Fruit fly (Drosophila melanogaster) whole organism, wandering third instar larva: ENCODE measurements around the gene Paris.
A peak's percentile ranks its signal among the peaks of the same experiment; 100 is the strongest.

Experiments
- Abd-B ChIP-seq: fragments of >200 bp; optimal IDR thresholded peaks from 2 replicates; lab custom pipeline; 2017; ENCODE audit warnings: missing biosample characterization, missing genetic modification characterization
- CG32264 ChIP-seq: fragments of 200-800 bp; sonication (Bioruptor generic); optimal IDR thresholded peaks from 2 replicates; lab custom pipeline; 2016; ENCODE audit warnings: missing biosample characterization, missing genetic modification characterization
- CG9705 ChIP-seq: fragments of 200-800 bp; sonication (Bioruptor generic); optimal IDR thresholded peaks from 2 replicates; lab custom pipeline; 2018; ENCODE audit warnings: missing biosample characterization, mild to moderate bottlenecking, missing genetic modification characterization
- CrebA ChIP-seq: fragments of 200-800 bp; sonication (Bioruptor generic); optimal IDR thresholded peaks from 2 replicates; lab custom pipeline; 2016; ENCODE audit warnings: missing biosample characterization, mild to moderate bottlenecking, missing genetic modification characterization, borderline replicate concordance
- Dfd ChIP-seq: fragments of >200 bp; optimal IDR thresholded peaks from 2 replicates; lab custom pipeline; 2017; ENCODE audit warnings: missing biosample characterization, missing genetic modification characterization
- Dif ChIP-seq: fragments of 200-275, 200-300 bp; sonication (Bioruptor generic); optimal IDR thresholded peaks from 2 replicates; lab custom pipeline; 2018; ENCODE audit warnings: missing biosample characterization, missing genetic modification characterization; ENCODE audit not compliant: partially characterized antibody
- GATAd ChIP-seq: sonication (Bioruptor generic); optimal IDR thresholded peaks from 2 replicates; lab custom pipeline; 2016; ENCODE audit warnings: missing biosample characterization, missing genetic modification characterization
- HLH106 ChIP-seq: fragments of 200-800 bp; optimal IDR thresholded peaks from 3 replicates; lab custom pipeline; 2019; ENCODE audit warnings: missing biosample characterization, mild to moderate bottlenecking, missing genetic modification characterization, moderate library complexity
- Hnf4 ChIP-seq: fragments of 200-800 bp; sonication (Bioruptor generic); optimal IDR thresholded peaks from 2 replicates; lab custom pipeline; 2016; ENCODE audit warnings: missing biosample characterization, mild to moderate bottlenecking, missing genetic modification characterization
- Hr78 ChIP-seq: fragments of >200 bp; optimal IDR thresholded peaks from 2 replicates; lab custom pipeline; 2017; ENCODE audit warnings: missing biosample characterization, missing genetic modification characterization
- Hr83 ChIP-seq: fragments of 200-300 bp; sonication (Bioruptor generic); optimal IDR thresholded peaks from 2 replicates; lab custom pipeline; 2016; ENCODE audit warnings: missing biosample characterization, mild to moderate bottlenecking, missing genetic modification characterization, moderate library complexity; ENCODE audit not compliant: poor library complexity, severe bottlenecking
- Jra ChIP-seq: sonication (Bioruptor generic); optimal IDR thresholded peaks from 2 replicates; lab custom pipeline; 2016; ENCODE audit warnings: missing biosample characterization, missing genetic modification characterization
- Mio ChIP-seq: sonication (Bioruptor generic); optimal IDR thresholded peaks from 2 replicates; lab custom pipeline; 2016; ENCODE audit warnings: missing biosample characterization, missing genetic modification characterization
- Myc ChIP-seq: fragments of >200 bp; optimal IDR thresholded peaks from 2 replicates; lab custom pipeline; 2017
- N ChIP-seq: fragments of >200 bp; optimal IDR thresholded peaks from 2 replicates; lab custom pipeline; 2018; ENCODE audit warnings: missing biosample characterization, missing external identifiers, missing genetic modification characterization
- OdsH ChIP-seq: fragments of 200-800 bp; sonication (Bioruptor generic); optimal IDR thresholded peaks from 2 replicates; lab custom pipeline; 2016; ENCODE audit warnings: missing biosample characterization, mild to moderate bottlenecking, missing genetic modification characterization
- Rel ChIP-seq, 2 experiments: fragments of 200-800 bp; sonication (Bioruptor generic) in 1 of 2; optimal IDR thresholded peaks; 2 replicates in 1 of 2; 3 replicates in 1 of 2; lab custom pipeline; 2016 to 2019; ENCODE audit warnings: mild to moderate bottlenecking in 2 of 2, missing biosample characterization in 2 of 2, missing genetic modification characterization in 2 of 2, moderate library complexity in 1 of 2
- Sp1 ChIP-seq: fragments of 200-800 bp; sonication (Bioruptor generic); optimal IDR thresholded peaks from 3 replicates; lab custom pipeline; 2019; ENCODE audit warnings: missing biosample characterization, mild to moderate bottlenecking, missing genetic modification characterization, moderate library complexity
- Vsx2 ChIP-seq: fragments of 200-300, 225-300 bp; sonication (Bioruptor generic); optimal IDR thresholded peaks from 2 replicates; lab custom pipeline; 2018; ENCODE audit warnings: missing biosample characterization, missing genetic modification characterization; ENCODE audit not compliant: partially characterized antibody
- br ChIP-seq: fragments of 200-800 bp; sonication (Bioruptor generic); optimal IDR thresholded peaks from 2 replicates; lab custom pipeline; 2016; ENCODE audit warnings: missing biosample characterization, missing genetic modification characterization
- brk ChIP-seq: fragments of 200-800 bp; sonication (Bioruptor generic); optimal IDR thresholded peaks from 2 replicates; lab custom pipeline; 2016; ENCODE audit warnings: missing biosample characterization, mild to moderate bottlenecking, missing genetic modification characterization
- dl ChIP-seq, 2 experiments: fragments of 175-275, 200-275 bp in 1 of 2; fragments of 200-275 bp in 1 of 2; sonication (Bioruptor generic); optimal IDR thresholded peaks; lab custom pipeline; 2018; ENCODE audit warnings: mild to moderate bottlenecking in 2 of 2, missing biosample characterization in 2 of 2, missing genetic modification characterization in 2 of 2, moderate library complexity in 2 of 2; ENCODE audit not compliant: partially characterized antibody in 2 of 2, insufficient read depth in 1 of 2
- dmrt93B ChIP-seq: fragments of 200-800 bp; sonication (Bioruptor generic); optimal IDR thresholded peaks from 2 replicates; lab custom pipeline; 2018; ENCODE audit warnings: missing biosample characterization, mild to moderate bottlenecking, missing genetic modification characterization
- dsf ChIP-seq: sonication (Bioruptor generic); optimal IDR thresholded peaks from 2 replicates; lab custom pipeline; 2016; ENCODE audit warnings: missing biosample characterization, missing genetic modification characterization, borderline replicate concordance
- ey ChIP-seq: fragments of 200-800 bp; sonication (Bioruptor generic); optimal IDR thresholded peaks from 2 replicates; lab custom pipeline; 2016; ENCODE audit warnings: missing biosample characterization, missing genetic modification characterization
- foxo ChIP-seq, 2 experiments: fragments of 200-800 bp; sonication (Bioruptor generic); optimal IDR thresholded peaks; 2 replicates in 1 of 2; 3 replicates in 1 of 2; lab custom pipeline; 2016 to 2017; ENCODE audit warnings: missing biosample characterization in 2 of 2, missing genetic modification characterization in 2 of 2
- fru ChIP-seq: fragments of 200-800 bp; sonication (Bioruptor generic); optimal IDR thresholded peaks from 3 replicates; lab custom pipeline; 2016; ENCODE audit warnings: missing biosample characterization, mild to moderate bottlenecking, missing genetic modification characterization
- h ChIP-seq: fragments of 200-800 bp; sonication (Bioruptor generic); optimal IDR thresholded peaks from 3 replicates; lab custom pipeline; 2016; ENCODE audit warnings: missing biosample characterization, mild to moderate bottlenecking, missing genetic modification characterization
- jim ChIP-seq: fragments of 175-275, 200-325 bp; sonication (Bioruptor generic); optimal IDR thresholded peaks from 2 replicates; lab custom pipeline; 2016; ENCODE audit warnings: missing biosample characterization, mild to moderate bottlenecking, missing genetic modification characterization
- lola ChIP-seq: fragments of >200 bp; optimal IDR thresholded peaks from 2 replicates; lab custom pipeline; 2017; ENCODE audit warnings: missing biosample characterization, missing genetic modification characterization
- pan ChIP-seq: fragments of >200 bp; optimal IDR thresholded peaks from 2 replicates; lab custom pipeline; 2017
- psq ChIP-seq: fragments of 200-800 bp; sonication (Bioruptor generic); optimal IDR thresholded peaks from 3 replicates; lab custom pipeline; 2017; ENCODE audit warnings: missing biosample characterization, mild to moderate bottlenecking, missing genetic modification characterization, moderate library complexity
- rgr ChIP-seq: fragments of 200-800 bp; sonication (Bioruptor generic); optimal IDR thresholded peaks from 3 replicates; lab custom pipeline; 2016; ENCODE audit warnings: missing biosample characterization, mild to moderate bottlenecking, missing genetic modification characterization
- sage ChIP-seq: fragments of 200-800 bp; sonication (Bioruptor generic); optimal IDR thresholded peaks from 2 replicates; lab custom pipeline; 2016; ENCODE audit warnings: missing biosample characterization, mild to moderate bottlenecking, missing genetic modification characterization
- sv ChIP-seq: fragments of 200-800 bp; sonication (Bioruptor generic); optimal IDR thresholded peaks from 3 replicates; lab custom pipeline; 2016; ENCODE audit warnings: missing biosample characterization, missing genetic modification characterization
- tai ChIP-seq: sonication (Bioruptor generic); optimal IDR thresholded peaks from 2 replicates; lab custom pipeline; 2016; ENCODE audit warnings: missing biosample characterization, missing genetic modification characterization
- usp ChIP-seq: fragments of >200 bp; optimal IDR thresholded peaks from 2 replicates; lab custom pipeline; 2017; ENCODE audit warnings: missing biosample characterization, missing genetic modification characterization
- woc ChIP-seq: sonication (Bioruptor generic); optimal IDR thresholded peaks from 2 replicates; lab custom pipeline; 2016; ENCODE audit warnings: missing biosample characterization, mild to moderate bottlenecking, missing genetic modification characterization

Paris gene

dm6 chr2L:4459543-4459942, 3.9 kb upstream of the Paris start, which contains the start of the genes mRpL27 and CG15435:
Gene mRpL27, minus strand, starts transcription at chr2L:4459638.
Gene CG15435, plus strand, starts transcription at chr2L:4459729.
- peak; percentile 31 for TF ChIP-seq h (GFP tag; lab: Kevin White, UChicago)
- no peak for TF ChIP-seq N (GFP tag; lab: Kevin White, UChicago)
- TF ChIP-seq dl (GFP tag; optimal IDR thresholded peaks at IDR 0.05; lab: Kevin White, UChicago; ENCODE audit: insufficient read depth in 1 of 2, partially characterized antibody in 2 of 2) = no peak
- TF ChIP-seq foxo (GFP tag; optimal IDR thresholded peaks at IDR 0.05; lab: Kevin White, UChicago) = peak in 1 of 2 experiments; percentile 29
- no peak for TF ChIP-seq Hr83 (GFP tag; lab: Kevin White, UChicago)
- TF ChIP-seq ey (GFP tag; lab: Kevin White, UChicago) = no peak
- TF ChIP-seq Hr78 (GFP tag; lab: Kevin White, UChicago) = no peak
- no peak for TF ChIP-seq brk (GFP tag; lab: Kevin White, UChicago)
- TF ChIP-seq tai (GFP tag; lab: Kevin White, UChicago) = no peak
- TF ChIP-seq br (GFP tag; lab: Kevin White, UChicago) = no peak
- no peak for TF ChIP-seq GATAd (GFP tag; lab: Kevin White, UChicago)
- TF ChIP-seq usp (GFP tag; lab: Kevin White, UChicago) = no peak
- TF ChIP-seq Mio = no peak
- TF ChIP-seq Rel (GFP tag; optimal IDR thresholded peaks at IDR 0.05; lab: Kevin White, UChicago) = no peak
- peak; percentile 24 for TF ChIP-seq Rel (tag; optimal IDR thresholded peaks at IDR 0.05; lab: Kevin White, UChicago)
- peak; percentile 15 for TF ChIP-seq rgr (GFP tag; lab: Kevin White, UChicago)
- TF ChIP-seq Abd-B = no peak
- no peak for TF ChIP-seq psq (GFP tag; lab: Kevin White, UChicago)
- peak; percentile 51 for TF ChIP-seq HLH106 (tag; lab: Kevin White, UChicago)
- no peak for TF ChIP-seq fru (GFP tag; lab: Kevin White, UChicago)
- no peak for TF ChIP-seq lola (GFP tag; lab: Kevin White, UChicago)
- no peak for TF ChIP-seq pan (lab: Kevin White, UChicago)
- no peak for TF ChIP-seq Hnf4 (GFP tag; lab: Kevin White, UChicago)
- no peak for TF ChIP-seq sv
- TF ChIP-seq Dfd (GFP tag; lab: Kevin White, UChicago) = no peak
- no peak for TF ChIP-seq Vsx2 (GFP tag; lab: Kevin White, UChicago)
- no peak for TF ChIP-seq Dif
- peak; percentile 96 for TF ChIP-seq Myc (lab: Kevin White, UChicago)
- TF ChIP-seq sage (GFP tag; lab: Kevin White, UChicago) = no peak
- TF ChIP-seq CG9705 (GFP tag; lab: Kevin White, UChicago) = peak; percentile 48
- TF ChIP-seq dmrt93B (GFP tag; lab: Kevin White, UChicago) = no peak
- no peak for TF ChIP-seq CG32264 (GFP tag; lab: Kevin White, UChicago)
- TF ChIP-seq woc (GFP tag; lab: Kevin White, UChicago) = peak; percentile 87
- TF ChIP-seq jim (GFP tag; lab: Kevin White, UChicago) = no peak
- TF ChIP-seq Sp1 (GFP tag; lab: Kevin White, UChicago) = peak; percentile 20
- no peak for TF ChIP-seq dsf
- no peak for TF ChIP-seq CrebA (GFP tag; lab: Kevin White, UChicago)
- peak; percentile 7 for TF ChIP-seq OdsH (GFP tag; lab: Kevin White, UChicago)
- no peak for TF ChIP-seq Jra (GFP tag; lab: Kevin White, UChicago)
- TF ChIP-seq, all 38 proteins: peak for 10

- peak; percentile 18 for TF ChIP-seq Myc (lab: Kevin White, UChicago)
- no peak for TF ChIP-seq Jra (GFP tag; lab: Kevin White, UChicago)
- TF ChIP-seq Mio = no peak
- TF ChIP-seq HLH106 (tag; lab: Kevin White, UChicago) = no peak
- no peak for TF ChIP-seq Hr78 (GFP tag; lab: Kevin White, UChicago)
- peak; percentile 74 for TF ChIP-seq woc (GFP tag; lab: Kevin White, UChicago)
Observed at dm6 chr2L:4464946-4465345, 1.5 kb downstream of the Paris start, which contains the start of gene FIG4. Gene FIG4, plus strand, starts transcription at chr2L:4465174.
